Worm (Caenorhabditis elegans): Measurements from ENCODE around the gene C42D4.18.

DNA sequence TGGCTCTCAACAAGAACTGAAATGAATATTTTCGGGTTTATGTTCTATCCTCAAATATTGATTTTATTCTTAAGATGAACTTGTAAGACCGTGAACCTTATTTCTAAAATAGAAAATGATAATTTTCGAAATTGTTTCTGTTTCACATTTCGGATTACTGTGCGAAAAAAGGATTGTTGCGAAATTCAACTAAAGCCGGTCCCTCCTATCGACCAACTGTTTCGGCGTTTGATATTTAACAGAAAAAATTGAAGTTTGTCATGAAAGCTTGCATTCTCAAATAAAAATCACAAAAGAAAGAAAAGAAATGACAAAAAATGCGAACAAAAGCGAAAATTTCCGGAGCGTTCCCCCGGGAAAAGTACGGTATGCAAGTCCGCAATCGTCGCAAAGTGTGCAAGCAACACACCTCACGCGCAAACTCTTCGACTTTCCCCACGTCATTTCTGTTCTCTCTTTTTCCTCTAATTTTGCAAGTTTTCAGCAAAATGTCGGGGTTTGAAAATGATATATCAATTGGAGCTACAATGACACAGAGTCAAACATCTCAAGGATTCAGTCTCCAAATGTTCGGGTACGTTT lies 17.5 kb upstream of the C42D4.18 start, which contains the start of gene C34D4.4:
- TF ChIP-seq elt-2 (tag; optimal IDR thresholded peaks at IDR 0.05) (no peak), snpc-4 (tag; optimal IDR thresholded peaks at IDR 0.05) (peak; percentile 28), nhr-237 (tag; optimal IDR thresholded peaks at IDR 0.05) (no peak), R02D3.7 (tag; optimal IDR thresholded peaks at IDR 0.05) (no peak), ceh-28 (tag; optimal IDR thresholded peaks at IDR 0.05) (no peak), ceh-9 (tag; optimal IDR thresholded peaks at IDR 0.05) (no peak), nhr-67 (tag; optimal IDR thresholded peaks at IDR 0.05) (no peak), lin-15B (tag; optimal IDR thresholded peaks at IDR 0.05) (peak; percentile 48), unc-62 (GFP tag; optimal IDR thresholded peaks at IDR 0.05) (no peak), skn-1 (tag; optimal IDR thresholded peaks at IDR 0.05) (no peak), sea-2 (GFP tag; optimal IDR thresholded peaks at IDR 0.05) (no peak)

Data from whole organism, L3 larva.